Worm (Caenorhabditis elegans) whole organism, late embryonic: ENCODE data around the gene ZK742.6.

Source experiments
- K02D7.2 ChIP-seq: sonication (generic microtip); optimal IDR thresholded peaks from 2 replicates; lab custom pipeline; 2017; ENCODE audit warnings: mild to moderate bottlenecking, missing genetic modification characterization, missing compliant biosample characterization
- fkh-10 ChIP-seq: fragments of 150-350 bp; optimal IDR thresholded peaks from 2 replicates; lab custom pipeline; 2014; ENCODE audit warnings: missing biosample characterization, missing genetic modification reagents, missing genetic modification characterization

DNA sequence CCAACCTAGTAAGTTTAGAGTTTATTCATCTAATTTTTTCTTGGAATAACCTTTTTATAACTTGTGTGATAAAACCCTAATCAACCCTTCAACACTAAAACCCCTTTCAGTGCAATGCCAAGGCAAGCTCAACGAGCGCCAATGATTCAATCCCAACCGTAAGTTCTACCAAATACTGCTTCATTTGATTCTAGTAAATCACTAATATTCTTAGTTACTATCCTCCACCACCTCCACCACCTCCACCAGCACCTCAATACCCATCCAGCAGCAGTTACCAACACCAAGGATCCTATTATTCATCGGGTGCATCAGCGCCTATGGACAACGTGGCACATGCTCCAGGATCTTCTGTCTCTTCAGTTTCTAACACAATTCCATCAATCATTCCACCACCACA lies 28.9 kb downstream of the ZK742.6 start:
- no peak for TF ChIP-seq K02D7.2 (tag; lab: Kevin White, UChicago)
- no peak for TF ChIP-seq fkh-10
